Fruit fly (Drosophila melanogaster): Measurements from ENCODE around the gene Shab.

Shab gene

DNA sequence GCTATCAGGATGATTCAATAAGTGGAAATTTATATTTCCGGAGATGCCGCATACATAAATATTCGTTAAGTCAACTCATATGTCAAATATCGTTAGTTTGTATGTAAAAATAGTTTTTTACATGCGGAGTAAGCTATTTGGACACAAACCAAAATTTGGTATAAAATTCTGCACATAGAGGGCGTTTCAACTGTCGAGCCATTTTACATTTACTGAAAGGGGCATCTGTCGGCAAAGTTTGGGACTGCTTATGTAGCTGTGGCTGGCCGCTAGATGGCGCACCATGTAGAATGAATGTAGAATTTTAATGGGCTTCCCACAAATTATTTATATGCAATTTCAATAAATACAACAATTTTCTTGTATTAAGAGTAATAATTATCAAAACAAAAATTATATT, 43.0 kb upstream of the Shab start (continued):
- TF ChIP-seq CG8388 (GFP tag; optimal IDR thresholded peaks at IDR 0.05) (no peak), CG12391 (tag; optimal IDR thresholded peaks at IDR 0.05) (peak; percentile 52), sima (GFP tag; optimal IDR thresholded peaks at IDR 0.05) (no peak), sna (GFP tag; IDR thresholded peaks at IDR 0.05; ENCODE audit: partially characterized antibody) (no peak), da (GFP tag; optimal IDR thresholded peaks at IDR 0.05) (peak; percentile 58), CG7271 (tag; optimal IDR thresholded peaks at IDR 0.05) (no peak), dpn (GFP tag; optimal IDR thresholded peaks at IDR 0.05) (peak; percentile 69 to 77), Blimp-1 (GFP tag; optimal IDR thresholded peaks at IDR 0.05) (peak; percentile 42), toy (GFP tag; IDR thresholded peaks at IDR 0.05) (no peak), cwo (GFP tag; optimal IDR thresholded peaks at IDR 0.05) (no peak), Bgb (GFP tag; IDR thresholded peaks at IDR 0.05; ENCODE audit: partially characterized antibody) (peak; percentile 84), aop (GFP tag; IDR thresholded peaks at IDR 0.05) (no peak), NfI (GFP tag; optimal IDR thresholded peaks at IDR 0.05) (peak; percentile 70), H15 (GFP tag; IDR thresholded peaks at IDR 0.05) (peak; percentile 72; the same call in 2 of the 3 replicates), crc (GFP tag; optimal IDR thresholded peaks at IDR 0.05) (no peak), Bdp1 (GFP tag; optimal IDR thresholded peaks at IDR 0.05) (peak; percentile 57), Sox100B (GFP tag; optimal IDR thresholded peaks at IDR 0.05) (no peak), CG7372 (GFP tag; IDR thresholded peaks at IDR 0.05) (no peak), CG8924 (tag; optimal IDR thresholded peaks at IDR 0.05) (no peak), cas (GFP tag; IDR thresholded peaks at IDR 0.05) (peak; percentile 68), crp (GFP tag; optimal IDR thresholded peaks at IDR 0.05) (no peak), Hmr (GFP tag; optimal IDR thresholded peaks at IDR 0.05) (peak; percentile 73), Dbx (GFP tag; IDR thresholded peaks at IDR 0.05) (peak; percentile 75), CG14014 (GFP tag; IDR thresholded peaks at IDR 0.05) (peak; percentile 41), CG13424 (tag; optimal IDR thresholded peaks at IDR 0.05) (peak; percentile 52), inv (GFP tag; IDR thresholded peaks at IDR 0.05; ENCODE audit: partially characterized antibody) (no peak), E2f1 (GFP tag; IDR thresholded peaks at IDR 0.05) (peak; percentile 62), bigmax (GFP tag; optimal IDR thresholded peaks at IDR 0.05) (no peak), al (GFP tag; IDR thresholded peaks at IDR 0.05) (peak; percentile 51; the same call in 1 of the 2 replicates), B-H2 (GFP tag; optimal IDR thresholded peaks at IDR 0.05) (peak; percentile 60), CG4328 (GFP tag; optimal IDR thresholded peaks at IDR 0.05) (no peak), Nf-YA (GFP tag; IDR thresholded peaks at IDR 0.05) (no peak), MTF-1 (GFP tag; optimal IDR thresholded peaks at IDR 0.05; ENCODE audit: borderline replicate concordance) (peak; percentile 27), nerfin-2 (GFP tag; IDR thresholded peaks at IDR 0.05; ENCODE audit: partially characterized antibody) (no peak), Dref (GFP tag; IDR thresholded peaks at IDR 0.05) (no peak; the same call in 1 of the 2 replicates), ewg (GFP tag; optimal IDR thresholded peaks at IDR 0.05) (peak; percentile 33), tap (tag; optimal IDR thresholded peaks at IDR 0.05) (no peak), en (GFP tag; optimal IDR thresholded peaks at IDR 0.05) (peak; percentile 32), btn (GFP tag; optimal IDR thresholded peaks at IDR 0.05) (no peak), mam (GFP tag; optimal IDR thresholded peaks at IDR 0.05) (peak; percentile 70), tin (GFP tag; optimal IDR thresholded peaks at IDR 0.05) (peak; percentile 81), NFAT (GFP tag; IDR thresholded peaks at IDR 0.05) (peak; percentile 91), gfzf (GFP tag; optimal IDR thresholded peaks at IDR 0.05) (peak; percentile 16), ap (GFP tag; IDR thresholded peaks at IDR 0.05) (no peak), CG10209 (GFP tag; optimal IDR thresholded peaks at IDR 0.05) (peak; percentile 33), jing (GFP tag; optimal IDR thresholded peaks at IDR 0.05) (no peak), CG2712 (tag; optimal IDR thresholded peaks at IDR 0.05) (peak; percentile 74), lov (optimal IDR thresholded peaks at IDR 0.05) (no peak), lov (GFP tag; IDR thresholded peaks at IDR 0.05) (peak; percentile 25; the same call in 1 of the 3 replicates), gsb (GFP tag; IDR thresholded peaks at IDR 0.05) (no peak), Hr39 (optimal IDR thresholded peaks at IDR 0.05) (no peak)

Measured in whole organism, embryonic.